Fruit fly (Drosophila melanogaster): ENCODE measurements around the gene p38a.

The p38a gene

DNA sequence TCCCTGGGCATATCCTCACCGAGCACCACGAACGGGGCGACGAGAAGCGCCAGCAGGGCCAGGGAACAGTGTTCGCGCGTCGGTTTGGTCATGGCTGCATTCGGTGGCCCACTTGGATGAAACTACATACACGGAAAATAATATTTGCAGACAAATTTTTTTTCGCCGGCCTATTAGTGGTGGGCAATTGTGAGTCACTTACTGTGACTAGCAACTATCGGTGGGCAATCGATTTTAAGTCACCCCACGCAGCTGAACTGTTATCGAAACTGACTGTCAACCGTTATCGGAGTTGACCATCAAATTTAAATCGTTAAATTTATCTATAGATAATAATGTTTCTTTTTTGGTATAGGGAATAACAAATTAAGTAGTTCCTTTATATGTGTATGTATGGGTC is 17.2 kb upstream of the p38a start, which contains the start of gene CG5510 (continued):
- TF ChIP-seq CG8924 (tag; optimal IDR thresholded peaks at IDR 0.05) = peak; percentile 2
- no peak for TF ChIP-seq CG13123 (GFP tag; optimal IDR thresholded peaks at IDR 0.05)
- TF ChIP-seq CG2120 (GFP tag; optimal IDR thresholded peaks at IDR 0.05) = peak; percentile 78
- TF ChIP-seq dmrt99B (tag; optimal IDR thresholded peaks at IDR 0.05) = no peak
- peak; percentile 39 for TF ChIP-seq CG13424 (tag; optimal IDR thresholded peaks at IDR 0.05)
- no peak for TF ChIP-seq aop (GFP tag; IDR thresholded peaks at IDR 0.05)
- TF ChIP-seq CG2889 (GFP tag; IDR thresholded peaks at IDR 0.05) = 0 out of 3 replicates have a peak, but pooled peaks have one; percentile 32
- TF ChIP-seq ERR (GFP tag; optimal IDR thresholded peaks at IDR 0.05) = peak; percentile 4
- TF ChIP-seq pita (GFP tag; optimal IDR thresholded peaks at IDR 0.05) = no peak
- no peak for TF ChIP-seq CG1529 (GFP tag; optimal IDR thresholded peaks at IDR 0.05)
- peak; percentile 83 for TF ChIP-seq row (GFP tag; IDR thresholded peaks at IDR 0.05)
- no peak; the same call in 1 of the 2 replicates for TF ChIP-seq stc (GFP tag; IDR thresholded peaks at IDR 0.05)
- TF ChIP-seq CG32767 (GFP tag; IDR thresholded peaks at IDR 0.05) = no peak
- TF ChIP-seq CG6791 (GFP tag; IDR thresholded peaks at IDR 0.05; ENCODE audit: partially characterized antibody) = peak; percentile 99
- peak; percentile 86 for TF ChIP-seq CG9932 (GFP tag; IDR thresholded peaks at IDR 0.05)
- TF ChIP-seq gcm2 (GFP tag; optimal IDR thresholded peaks at IDR 0.05) = no peak
- TF ChIP-seq CG12769 (tag; optimal IDR thresholded peaks at IDR 0.05) = peak; percentile 56
- TF ChIP-seq CG7372 (GFP tag; IDR thresholded peaks at IDR 0.05) = no peak
- peak; percentile 65 for TF ChIP-seq Antp (GFP tag; optimal IDR thresholded peaks at IDR 0.05)
- TF ChIP-seq CG12299 (tag; optimal IDR thresholded peaks at IDR 0.05) = peak; percentile 15
- TF ChIP-seq H2.0 (GFP tag; IDR thresholded peaks at IDR 0.05) = no peak
- peak; percentile 62 for TF ChIP-seq CoRest (tag; optimal IDR thresholded peaks at IDR 0.05)
- no peak for TF ChIP-seq CG6175 (GFP tag; IDR thresholded peaks at IDR 0.05)
- TF ChIP-seq CG5245 (GFP tag; optimal IDR thresholded peaks at IDR 0.05) = peak; percentile 9
- 0 out of 3 replicates have a peak, but pooled peaks have one; percentile 42 for TF ChIP-seq zfh1 (GFP tag; IDR thresholded peaks at IDR 0.05)
- peak; percentile 80 for TF ChIP-seq CG12659 (GFP tag; optimal IDR thresholded peaks at IDR 0.05)
- TF ChIP-seq sob (GFP tag; IDR thresholded peaks at IDR 0.05) = peak; percentile 58
- no peak for TF ChIP-seq CG3065 (GFP tag; optimal IDR thresholded peaks at IDR 0.05)
- peak; percentile 46 for TF ChIP-seq phol (tag; optimal IDR thresholded peaks at IDR 0.05)
- TF ChIP-seq CG15073 (GFP tag; optimal IDR thresholded peaks at IDR 0.05) = no peak
- no peak for TF ChIP-seq al (GFP tag; IDR thresholded peaks at IDR 0.05)
- no peak for TF ChIP-seq CG7839 (tag; optimal IDR thresholded peaks at IDR 0.05)
- no peak for TF ChIP-seq Mrtf (GFP tag; IDR thresholded peaks at IDR 0.05)
- no peak for TF ChIP-seq Oaz (GFP tag; IDR thresholded peaks at IDR 0.05)
- TF ChIP-seq corto (GFP tag; optimal IDR thresholded peaks at IDR 0.05) = no peak
- no peak for TF ChIP-seq gcm (GFP tag; optimal IDR thresholded peaks at IDR 0.05)
- no peak for TF ChIP-seq wek (GFP tag; optimal IDR thresholded peaks at IDR 0.05)
- no peak for TF ChIP-seq CG3726 (GFP tag; IDR thresholded peaks at IDR 0.05)
- peak in 1 of 2 experiments; percentile 67 for TF ChIP-seq crp (GFP tag; optimal IDR thresholded peaks at IDR 0.05)
- TF ChIP-seq Ptx1 (GFP tag; IDR thresholded peaks at IDR 0.05) = peak; percentile 48; the same call in 1 of the 2 replicates
- no peak for TF ChIP-seq nau (GFP tag; optimal IDR thresholded peaks at IDR 0.05)
- TF ChIP-seq C15 (GFP tag; IDR thresholded peaks at IDR 0.05) = no peak
- no peak for TF ChIP-seq seq (GFP tag; IDR thresholded peaks at IDR 0.05)
- peak; percentile 97 for TF ChIP-seq Myb (GFP tag; optimal IDR thresholded peaks at IDR 0.05)
- peak; percentile 62 for TF ChIP-seq CG8944 (GFP tag; optimal IDR thresholded peaks at IDR 0.05)
- peak; percentile 27 for TF ChIP-seq ewg (GFP tag; optimal IDR thresholded peaks at IDR 0.05)
- TF ChIP-seq Jarid2 (GFP tag; optimal IDR thresholded peaks at IDR 0.05) = no peak
- TF ChIP-seq ash1 (GFP tag; optimal IDR thresholded peaks at IDR 0.05) = no peak
- TF ChIP-seq dan (GFP tag; IDR thresholded peaks at IDR 0.05) = no peak
- TF ChIP-seq otp (GFP tag; IDR thresholded peaks at IDR 0.05) = no peak
- TF ChIP-seq Mad (GFP tag; optimal IDR thresholded peaks at IDR 0.05) = peak; percentile 75
- TF ChIP-seq nerfin-1 (tag; optimal IDR thresholded peaks at IDR 0.05) = no peak
